Fruit fly (Drosophila melanogaster) whole organism, adult: Measurements from ENCODE around the gene Lcp65Ab1.
"Not testable (repeated sequence)": the region's sequence is repeated elsewhere in the genome, so short reads cannot be mapped to it uniquely, and the experiment has no call there.

Experiments used
- CG11617 ChIP-seq: fragments of 200-800 bp; sonication (Bioruptor generic); optimal IDR thresholded peaks from 2 replicates; lab custom pipeline; 2017; ENCODE audit warnings: mild to moderate bottlenecking, missing biosample characterization, missing genetic modification reagents, missing genetic modification characterization
- CG12768 ChIP-seq: fragments of 200-800 bp; sonication (Bioruptor generic); optimal IDR thresholded peaks from 2 replicates; lab custom pipeline; 2017; ENCODE audit warnings: missing biosample characterization, missing genetic modification characterization, mild to moderate bottlenecking, moderate library complexity, missing genetic modification reagents
- CG14711 ChIP-seq: fragments of 200-800 bp; sonication (Bioruptor generic); optimal IDR thresholded peaks from 2 replicates; lab custom pipeline; 2018; ENCODE audit warnings: missing biosample characterization, mild to moderate bottlenecking, missing genetic modification characterization, moderate library complexity
- CG1620 ChIP-seq: fragments of 200-800 bp; sonication (Bioruptor generic); optimal IDR thresholded peaks from 2 replicates; lab custom pipeline; 2016; ENCODE audit warnings: missing biosample characterization, missing genetic modification characterization
- CG33017 ChIP-seq: fragments of 200-800 bp; sonication (Bioruptor generic); optimal IDR thresholded peaks from 2 replicates; lab custom pipeline; 2018; ENCODE audit warnings: missing biosample characterization, mild to moderate bottlenecking, missing genetic modification characterization, moderate library complexity
- CG5204 ChIP-seq: fragments of 200-800 bp; sonication (Bioruptor generic); optimal IDR thresholded peaks from 2 replicates; lab custom pipeline; 2016; ENCODE audit warnings: missing biosample characterization, missing genetic modification characterization
- CG7045 ChIP-seq: fragments of 200-800 bp; sonication (Bioruptor generic); optimal IDR thresholded peaks from 2 replicates; lab custom pipeline; 2017; ENCODE audit warnings: missing biosample characterization, mild to moderate bottlenecking, missing genetic modification characterization
- CG7101 ChIP-seq: fragments of 200-800 bp; sonication (Bioruptor generic); optimal IDR thresholded peaks from 2 replicates; lab custom pipeline; 2018; ENCODE audit warnings: missing biosample characterization, mild to moderate bottlenecking, missing genetic modification characterization, moderate library complexity
- Clk ChIP-seq: fragments of 200-800 bp; sonication (Bioruptor generic); optimal IDR thresholded peaks from 2 replicates; lab custom pipeline; 2017; ENCODE audit warnings: missing biosample characterization, missing genetic modification characterization
- Crg-1 ChIP-seq: fragments of 200-800 bp; sonication (Bioruptor generic); optimal IDR thresholded peaks from 2 replicates; lab custom pipeline; 2016; ENCODE audit warnings: missing biosample characterization, missing genetic modification characterization
- Hr96 ChIP-seq: fragments of 200-800 bp; sonication (Bioruptor generic); optimal IDR thresholded peaks from 2 replicates; lab custom pipeline; 2016; ENCODE audit warnings: missing biosample characterization, missing genetic modification characterization
- Mnt ChIP-seq: fragments of 200-800 bp; sonication (Bioruptor generic); optimal IDR thresholded peaks from 2 replicates; lab custom pipeline; 2016; ENCODE audit warnings: missing biosample characterization, mild to moderate bottlenecking, missing genetic modification characterization
- bab1 ChIP-seq: fragments of 200-800 bp; sonication (Bioruptor generic); optimal IDR thresholded peaks from 3 replicates; lab custom pipeline; 2019; ENCODE audit warnings: missing biosample characterization, mild to moderate bottlenecking, missing genetic modification characterization, moderate library complexity
- cic ChIP-seq: fragments of 200-800 bp; sonication (Bioruptor generic); optimal IDR thresholded peaks from 2 replicates; lab custom pipeline; 2017; ENCODE audit warnings: missing biosample characterization, mild to moderate bottlenecking, missing genetic modification characterization, moderate library complexity
- cnc ChIP-seq, 2 experiments: fragments of >200 bp; optimal IDR thresholded peaks; 2 replicates each; lab custom pipeline; 2017
- kay ChIP-seq: fragments of 200-800 bp; sonication (Bioruptor generic); peaks from one replicate; lab custom pipeline; 2016; ENCODE audit warnings: missing biosample characterization, missing genetic modification characterization, borderline replicate concordance
- ovo ChIP-seq: fragments of 200-800 bp; sonication (Bioruptor generic); optimal IDR thresholded peaks from 2 replicates; lab custom pipeline; 2016; ENCODE audit warnings: missing biosample characterization, missing genetic modification characterization
- pad ChIP-seq: fragments of 200-800 bp; sonication (Bioruptor generic); optimal IDR thresholded peaks from 3 replicates; lab custom pipeline; 2017; ENCODE audit warnings: missing biosample characterization, missing genetic modification characterization, mild to moderate bottlenecking, moderate library complexity, missing genetic modification reagents
- tj ChIP-seq: fragments of 200-800 bp; sonication (Bioruptor generic); optimal IDR thresholded peaks from 3 replicates; lab custom pipeline; 2017; ENCODE audit warnings: missing biosample characterization, mild to moderate bottlenecking, missing genetic modification characterization, moderate library complexity
- toe ChIP-seq: fragments of 200-800 bp; sonication (Bioruptor generic); optimal IDR thresholded peaks from 2 replicates; lab custom pipeline; 2016; ENCODE audit warnings: missing biosample characterization, missing genetic modification characterization

The Lcp65Ab1 gene

dm6 chr3L:6149248-6149647 lies at the start of gene Lcp65Ab1:
Gene Lcp65Ab1 (plus strand): TSS chr3L:6149548.
- TF ChIP-seq CG14711 (tag; lab: Kevin White, UChicago); toe; CG1620: not testable (repeated sequence)

- TF ChIP-seq Mnt (no peak), cic (no peak), CG7045 (no peak), kay (GFP tag; lab: Kevin White, UChicago) (no peak), CG11617 (GFP tag; lab: Kevin White, UChicago) (no peak), pad (GFP tag; lab: Kevin White, UChicago) (no peak), ovo (GFP tag; lab: Kevin White, UChicago) (no peak), toe (no peak), bab1 (no peak), CG33017 (no peak), Clk (GFP tag; lab: Kevin White, UChicago) (no peak), CG12768 (no peak), CG7101 (tag; lab: Kevin White, UChicago) (no peak), Crg-1 (no peak), tj (GFP tag; lab: Kevin White, UChicago) (no peak), CG5204 (GFP tag; lab: Kevin White, UChicago) (no peak), CG14711 (tag; lab: Kevin White, UChicago) (no peak), cnc (optimal IDR thresholded peaks at IDR 0.05; lab: Kevin White, UChicago) (no peak), CG1620 (no peak)
Observed at dm6 chr3L:6103658-6104057, 45.7 kb upstream of the Lcp65Ab1 start.

dm6 chr3L:6104551-6104950 lies 44.8 kb upstream of the Lcp65Ab1 start:
- TF ChIP-seq Mnt = no peak
- no peak for TF ChIP-seq kay (GFP tag; lab: Kevin White, UChicago)
- TF ChIP-seq ovo (GFP tag; lab: Kevin White, UChicago) = no peak
- no peak for TF ChIP-seq CG7101 (tag; lab: Kevin White, UChicago)
- TF ChIP-seq cic = no peak
- TF ChIP-seq CG1620 = no peak
- no peak for TF ChIP-seq CG12768
- no peak for TF ChIP-seq CG7045
- TF ChIP-seq Hr96 (GFP tag; lab: Kevin White, UChicago) = no peak
- no peak for TF ChIP-seq bab1
- TF ChIP-seq Clk (GFP tag; lab: Kevin White, UChicago) = no peak
- no peak for TF ChIP-seq cnc (optimal IDR thresholded peaks at IDR 0.05; lab: Kevin White, UChicago)
- no peak for TF ChIP-seq tj (GFP tag; lab: Kevin White, UChicago)
- TF ChIP-seq pad (GFP tag; lab: Kevin White, UChicago) = no peak
- TF ChIP-seq Crg-1 = no peak
- TF ChIP-seq CG14711 (tag; lab: Kevin White, UChicago) = no peak

dm6 chr3L:6105435-6105834 lies 43.9 kb upstream of the Lcp65Ab1 start:
- TF ChIP-seq CG7045 = no peak
- no peak for TF ChIP-seq cic
- TF ChIP-seq Hr96 (GFP tag; lab: Kevin White, UChicago) = no peak
- TF ChIP-seq bab1 = no peak
- TF ChIP-seq pad (GFP tag; lab: Kevin White, UChicago) = no peak
- no peak for TF ChIP-seq CG12768
- TF ChIP-seq Crg-1 = no peak
- no peak for TF ChIP-seq CG5204 (GFP tag; lab: Kevin White, UChicago)
- TF ChIP-seq toe = no peak
- no peak for TF ChIP-seq ovo (GFP tag; lab: Kevin White, UChicago)
- TF ChIP-seq cnc (optimal IDR thresholded peaks at IDR 0.05; lab: Kevin White, UChicago) = no peak
- TF ChIP-seq Mnt = no peak
- no peak for TF ChIP-seq CG7101 (tag; lab: Kevin White, UChicago)
- no peak for TF ChIP-seq tj (GFP tag; lab: Kevin White, UChicago)
- TF ChIP-seq kay (GFP tag; lab: Kevin White, UChicago) = no peak
- no peak for TF ChIP-seq CG14711 (tag; lab: Kevin White, UChicago)
- no peak for TF ChIP-seq Clk (GFP tag; lab: Kevin White, UChicago)
- no peak for TF ChIP-seq CG11617 (GFP tag; lab: Kevin White, UChicago)
- TF ChIP-seq CG1620 = no peak
- TF ChIP-seq CG33017 = no peak

dm6 chr3L:6106717-6107116 lies 42.6 kb upstream of the Lcp65Ab1 start:
- no peak for TF ChIP-seq CG5204 (GFP tag; lab: Kevin White, UChicago)
- no peak for TF ChIP-seq bab1
- no peak for TF ChIP-seq Crg-1
- TF ChIP-seq CG12768 = no peak
- no peak for TF ChIP-seq Hr96 (GFP tag; lab: Kevin White, UChicago)
- no peak for TF ChIP-seq CG11617 (GFP tag; lab: Kevin White, UChicago)
- TF ChIP-seq cic = no peak
- TF ChIP-seq tj (GFP tag; lab: Kevin White, UChicago) = no peak
- no peak for TF ChIP-seq cnc (optimal IDR thresholded peaks at IDR 0.05; lab: Kevin White, UChicago)
- TF ChIP-seq CG7045 = no peak
- no peak for TF ChIP-seq CG33017
- no peak for TF ChIP-seq toe
- no peak for TF ChIP-seq CG7101 (tag; lab: Kevin White, UChicago)
- TF ChIP-seq CG1620 = no peak
- no peak for TF ChIP-seq Clk (GFP tag; lab: Kevin White, UChicago)
- TF ChIP-seq Mnt = no peak
- TF ChIP-seq pad (GFP tag; lab: Kevin White, UChicago) = no peak
- no peak for TF ChIP-seq ovo (GFP tag; lab: Kevin White, UChicago)

- TF ChIP-seq cic (no peak), Hr96 (GFP tag; lab: Kevin White, UChicago) (no peak), CG12768 (no peak)
Observed at dm6 chr3L:6108264-6109060, 40.9 kb upstream of the Lcp65Ab1 start.
